Fruit fly (Drosophila melanogaster): Measurements from ENCODE around the gene Shawl.

The Shawl gene

dm6 chr2L:9400153-9400552, 14.8 kb downstream of the Shawl start (continued):
- peak; percentile 70 for TF ChIP-seq CG18599 (GFP tag; optimal IDR thresholded peaks at IDR 0.05)
- peak in 1 of 2 experiments; percentile 25 for TF ChIP-seq dpn (GFP tag; optimal IDR thresholded peaks at IDR 0.05)
- no peak for TF ChIP-seq Bdp1 (GFP tag; optimal IDR thresholded peaks at IDR 0.05)
- TF ChIP-seq CG4820 (GFP tag; optimal IDR thresholded peaks at IDR 0.05): no peak
- TF ChIP-seq Pdp1 (GFP tag; optimal IDR thresholded peaks at IDR 0.05): no peak
- TF ChIP-seq az2 (GFP tag; optimal IDR thresholded peaks at IDR 0.05): no peak
- TF ChIP-seq pita (GFP tag; optimal IDR thresholded peaks at IDR 0.05): no peak
- TF ChIP-seq Lhr (GFP tag; optimal IDR thresholded peaks at IDR 0.05): no peak
- no peak for TF ChIP-seq Bteb2 (GFP tag; optimal IDR thresholded peaks at IDR 0.05)
- no peak for TF ChIP-seq Opbp (GFP tag; IDR thresholded peaks at IDR 0.05; ENCODE audit: partially characterized antibody)
- TF ChIP-seq pros (GFP tag; optimal IDR thresholded peaks at IDR 0.05): no peak
- peak; percentile 7 for TF ChIP-seq Xbp1 (GFP tag; optimal IDR thresholded peaks at IDR 0.05)
- no peak for TF ChIP-seq chm (GFP tag; IDR thresholded peaks at IDR 0.05)
- no peak for TF ChIP-seq hb (GFP tag; IDR thresholded peaks at IDR 0.05; ENCODE audit: partially characterized antibody)
- TF ChIP-seq dmrt11E (tag; optimal IDR thresholded peaks at IDR 0.05): no peak
- no peak for TF ChIP-seq Atf3 (GFP tag; optimal IDR thresholded peaks at IDR 0.05)
- TF ChIP-seq CG7987 (GFP tag; optimal IDR thresholded peaks at IDR 0.05): no peak
- no peak for TF ChIP-seq peb (GFP tag; IDR thresholded peaks at IDR 0.05)
- TF ChIP-seq tgo (GFP tag; IDR thresholded peaks at IDR 0.05): 0 out of 3 replicates have a peak, but pooled peaks have one; percentile 19
- TF ChIP-seq CG3726 (GFP tag; IDR thresholded peaks at IDR 0.05): no peak
- TF ChIP-seq CG11504 (tag; optimal IDR thresholded peaks at IDR 0.05): peak; percentile 45
- no peak for TF ChIP-seq CG15696 (tag; optimal IDR thresholded peaks at IDR 0.05)
- TF ChIP-seq CG9609 (GFP tag; optimal IDR thresholded peaks at IDR 0.05): no peak
- TF ChIP-seq cas (GFP tag; IDR thresholded peaks at IDR 0.05): no peak
- no peak for TF ChIP-seq CG10147 (GFP tag; optimal IDR thresholded peaks at IDR 0.05)
- no peak for TF ChIP-seq CG31224 (GFP tag; IDR thresholded peaks at IDR 0.05)
- TF ChIP-seq CG7963 (GFP tag; IDR thresholded peaks at IDR 0.05; ENCODE audit: partially characterized antibody): no peak
- TF ChIP-seq ken (GFP tag; IDR thresholded peaks at IDR 0.05): no peak
- peak; percentile 32 for TF ChIP-seq abd-A (tag; optimal IDR thresholded peaks at IDR 0.05)
- no peak for TF ChIP-seq pzg (GFP tag; optimal IDR thresholded peaks at IDR 0.05)
- TF ChIP-seq so (GFP tag; IDR thresholded peaks at IDR 0.05): no peak
- TF ChIP-seq pfk (GFP tag; optimal IDR thresholded peaks at IDR 0.05): no peak
- TF ChIP-seq CG7745 (tag; optimal IDR thresholded peaks at IDR 0.05): no peak
- peak; percentile 22 for TF ChIP-seq Sox102F (GFP tag; optimal IDR thresholded peaks at IDR 0.05)
- TF ChIP-seq Ets65A (GFP tag): peak; percentile 57
- no peak for TF ChIP-seq CG12104 (GFP tag; optimal IDR thresholded peaks at IDR 0.05)
- no peak for TF ChIP-seq ac (GFP tag; optimal IDR thresholded peaks at IDR 0.05)
- TF ChIP-seq CG10209 (GFP tag; optimal IDR thresholded peaks at IDR 0.05): no peak
- no peak for TF ChIP-seq CG7372 (GFP tag; IDR thresholded peaks at IDR 0.05)
- no peak for TF ChIP-seq crol (GFP tag; IDR thresholded peaks at IDR 0.05)
- TF ChIP-seq tna (GFP tag; IDR thresholded peaks at IDR 0.05; ENCODE audit: partially characterized antibody): no peak
- no peak for TF ChIP-seq Trl (optimal IDR thresholded peaks at IDR 0.05)
- TF ChIP-seq Trl (GFP tag; optimal IDR thresholded peaks at IDR 0.05): no peak
- peak; percentile 41 for TF ChIP-seq Hand (GFP tag; optimal IDR thresholded peaks at IDR 0.05)
- TF ChIP-seq Lim3 (GFP tag; IDR thresholded peaks at IDR 0.05): no peak
- TF ChIP-seq CG8089 (GFP tag; optimal IDR thresholded peaks at IDR 0.05): no peak
- TF ChIP-seq CG32772 (GFP tag; IDR thresholded peaks at IDR 0.05): 0 out of 2 replicates have a peak, but pooled peaks have one; percentile 6
- peak; percentile 41; the same call in 1 of the 2 replicates for TF ChIP-seq Ada2b (GFP tag; IDR thresholded peaks at IDR 0.05)
- TF ChIP-seq ro (GFP tag; IDR thresholded peaks at IDR 0.05): no peak
- no peak for TF ChIP-seq sr (GFP tag; IDR thresholded peaks at IDR 0.05)
- TF ChIP-seq Dek (tag; optimal IDR thresholded peaks at IDR 0.05): no peak
- TF ChIP-seq CG12769 (tag; optimal IDR thresholded peaks at IDR 0.05): no peak
